Worm (Caenorhabditis elegans): ENCODE results near the gene egrh-1.

egrh-1 gene

ce11 chrX:14815412-14815811, 30.3 kb upstream of the egrh-1 start:
- no peak for TF ChIP-seq ztf-29 (GFP tag; IDR thresholded peaks at IDR 0.05)
- no peak for TF ChIP-seq klf-2 (GFP tag; conservative IDR thresholded peaks at IDR 0.05)
- no peak for TF ChIP-seq ref-1 (GFP tag; conservative IDR thresholded peaks at IDR 0.05)
- no peak for TF ChIP-seq cog-1 (tag; optimal IDR thresholded peaks at IDR 0.05)
- TF ChIP-seq ztf-23 (GFP tag; IDR thresholded peaks at IDR 0.05), result no peak
- TF ChIP-seq med-1 (GFP tag; optimal IDR thresholded peaks at IDR 0.05; ENCODE audit: insufficient read depth), result no peak

- TF ChIP-seq klf-2 (GFP tag; conservative IDR thresholded peaks at IDR 0.05) (no peak), flt-1 (GFP tag; IDR thresholded peaks at IDR 0.05) (no peak), T22C8.4 (GFP tag; IDR thresholded peaks at IDR 0.05) (no peak), cog-1 (tag; optimal IDR thresholded peaks at IDR 0.05) (no peak)
Observed at ce11 chrX:14816717-14817116, 29.0 kb upstream of the egrh-1 start.

- TF ChIP-seq tab-1 (GFP tag; IDR thresholded peaks at IDR 0.05) (0 out of 2 replicates have a peak, but pooled peaks have one; percentile 64), T22C8.4 (GFP tag; IDR thresholded peaks at IDR 0.05) (peak; percentile 27), ztf-29 (GFP tag; IDR thresholded peaks at IDR 0.05) (no peak), ref-1 (GFP tag; conservative IDR thresholded peaks at IDR 0.05) (no peak), klf-2 (GFP tag; conservative IDR thresholded peaks at IDR 0.05) (no peak), cog-1 (tag; optimal IDR thresholded peaks at IDR 0.05) (peak; percentile 93), ztf-23 (GFP tag; IDR thresholded peaks at IDR 0.05) (peak; percentile 60; the same call in 1 of the 2 replicates), flt-1 (GFP tag; IDR thresholded peaks at IDR 0.05) (peak; percentile 82; the same call in 1 of the 2 replicates)
Observed at ce11 chrX:14818464-14819259, 27.1 kb upstream of the egrh-1 start, which contains the start of gene epn-1. TSS of gene epn-1 (minus strand) at chrX:14818514.

ce11 chrX:14819495-14819894, 26.2 kb upstream of the egrh-1 start:
- TF ChIP-seq med-1 (GFP tag; optimal IDR thresholded peaks at IDR 0.05; ENCODE audit: insufficient read depth) (no peak), flt-1 (GFP tag; IDR thresholded peaks at IDR 0.05) (no peak), ztf-29 (GFP tag; IDR thresholded peaks at IDR 0.05) (no peak), ref-1 (GFP tag; conservative IDR thresholded peaks at IDR 0.05) (no peak), T22C8.4 (GFP tag; IDR thresholded peaks at IDR 0.05) (no peak), tab-1 (GFP tag; IDR thresholded peaks at IDR 0.05) (no peak), cog-1 (tag; optimal IDR thresholded peaks at IDR 0.05) (no peak), ztf-23 (GFP tag; IDR thresholded peaks at IDR 0.05) (no peak), klf-2 (GFP tag; conservative IDR thresholded peaks at IDR 0.05) (no peak)

- TF ChIP-seq ref-1 (GFP tag; conservative IDR thresholded peaks at IDR 0.05) (no peak), cog-1 (tag; optimal IDR thresholded peaks at IDR 0.05) (peak; percentile 65)
Observed at ce11 chrX:14824490-14825050, 21.2 kb upstream of the egrh-1 start, which contains the start of gene mbk-1. TSS of gene mbk-1 (minus strand) at chrX:14824540.

ce11 chrX:14828766-14829165, 17.0 kb upstream of the egrh-1 start:
- TF ChIP-seq cog-1 (tag; optimal IDR thresholded peaks at IDR 0.05) (no peak), med-1 (GFP tag; optimal IDR thresholded peaks at IDR 0.05; ENCODE audit: insufficient read depth) (no peak), ref-1 (GFP tag; conservative IDR thresholded peaks at IDR 0.05) (no peak), T22C8.4 (GFP tag; IDR thresholded peaks at IDR 0.05) (no peak), ztf-29 (GFP tag; IDR thresholded peaks at IDR 0.05) (no peak), flt-1 (GFP tag; IDR thresholded peaks at IDR 0.05) (no peak), klf-2 (GFP tag; conservative IDR thresholded peaks at IDR 0.05) (no peak)

- no peak for TF ChIP-seq med-1 (GFP tag; optimal IDR thresholded peaks at IDR 0.05; ENCODE audit: insufficient read depth)
- TF ChIP-seq ref-1 (GFP tag; conservative IDR thresholded peaks at IDR 0.05), result no peak
- TF ChIP-seq cog-1 (tag; optimal IDR thresholded peaks at IDR 0.05), result no peak
- TF ChIP-seq ztf-29 (GFP tag; IDR thresholded peaks at IDR 0.05), result no peak
- TF ChIP-seq T22C8.4 (GFP tag; IDR thresholded peaks at IDR 0.05), result no peak
- no peak for TF ChIP-seq tab-1 (GFP tag; IDR thresholded peaks at IDR 0.05)
- no peak for TF ChIP-seq klf-2 (GFP tag; conservative IDR thresholded peaks at IDR 0.05)
- TF ChIP-seq ztf-23 (GFP tag; IDR thresholded peaks at IDR 0.05), result no peak
- TF ChIP-seq flt-1 (GFP tag; IDR thresholded peaks at IDR 0.05), result no peak
Observed at ce11 chrX:14831531-14831930, 14.2 kb upstream of the egrh-1 start, which contains the start of gene dpf-2. TSS of gene dpf-2 (plus strand) at chrX:14831831.

ce11 chrX:14838339-14838738, 7.4 kb upstream of the egrh-1 start:
- TF ChIP-seq ztf-29 (GFP tag; IDR thresholded peaks at IDR 0.05) (no peak), klf-2 (GFP tag; conservative IDR thresholded peaks at IDR 0.05) (no peak), ref-1 (GFP tag; conservative IDR thresholded peaks at IDR 0.05) (no peak), ztf-23 (GFP tag; IDR thresholded peaks at IDR 0.05) (no peak), T22C8.4 (GFP tag; IDR thresholded peaks at IDR 0.05) (no peak)

ce11 chrX:14841030-14841429, 4.7 kb upstream of the egrh-1 start:
- TF ChIP-seq cog-1 (tag; optimal IDR thresholded peaks at IDR 0.05), result peak; percentile 75
- TF ChIP-seq ztf-29 (GFP tag; IDR thresholded peaks at IDR 0.05), result 0 out of 2 replicates have a peak, but pooled peaks have one; percentile 7
- 0 out of 2 replicates have a peak, but pooled peaks have one; percentile 42 for TF ChIP-seq ztf-23 (GFP tag; IDR thresholded peaks at IDR 0.05)
- peak; percentile 47; the same call in 1 of the 2 replicates for TF ChIP-seq flt-1 (GFP tag; IDR thresholded peaks at IDR 0.05)
- TF ChIP-seq med-1 (GFP tag; optimal IDR thresholded peaks at IDR 0.05; ENCODE audit: insufficient read depth), result no peak

- TF ChIP-seq cog-1 (tag; optimal IDR thresholded peaks at IDR 0.05), result no peak
- TF ChIP-seq med-1 (GFP tag; optimal IDR thresholded peaks at IDR 0.05; ENCODE audit: insufficient read depth), result no peak
- no peak for TF ChIP-seq tab-1 (GFP tag; IDR thresholded peaks at IDR 0.05)
- no peak for TF ChIP-seq flt-1 (GFP tag; IDR thresholded peaks at IDR 0.05)
- TF ChIP-seq ztf-23 (GFP tag; IDR thresholded peaks at IDR 0.05), result no peak
- TF ChIP-seq klf-2 (GFP tag; conservative IDR thresholded peaks at IDR 0.05), result no peak
- no peak for TF ChIP-seq T22C8.4 (GFP tag; IDR thresholded peaks at IDR 0.05)
- no peak for TF ChIP-seq ref-1 (GFP tag; conservative IDR thresholded peaks at IDR 0.05)
- no peak for TF ChIP-seq ztf-29 (GFP tag; IDR thresholded peaks at IDR 0.05)
Observed at ce11 chrX:14842846-14843369, 2.8 kb upstream of the egrh-1 start.

Measured in whole organism, midembryonic.